Fruit fly (Drosophila melanogaster) whole organism, embryonic: Measurements from ENCODE around the gene Nxf3.

ENCODE experiments used
- B-H2 ChIP-seq: fragments of 200-800 bp; sonication (Bioruptor generic); optimal IDR thresholded peaks from 2 replicates; lab custom pipeline; 2018; ENCODE audit warnings: missing biosample characterization, mild to moderate bottlenecking, missing genetic modification characterization
- Bteb2 ChIP-seq: fragments of 200-800 bp; sonication (Bioruptor generic); optimal IDR thresholded peaks from 2 replicates; lab custom pipeline; 2016; ENCODE audit warnings: missing biosample characterization, missing genetic modification characterization
- CG10267 ChIP-seq: fragments of 200-800 bp; sonication (Bioruptor generic); optimal IDR thresholded peaks from 2 replicates; lab custom pipeline; 2018; ENCODE audit warnings: missing biosample characterization, mild to moderate bottlenecking, missing genetic modification characterization, moderate library complexity
- CG10565 ChIP-seq: fragments of 200-800 bp; sonication (Bioruptor generic); optimal IDR thresholded peaks from 3 replicates; lab custom pipeline; 2016; ENCODE audit warnings: missing biosample characterization, mild to moderate bottlenecking, missing genetic modification characterization
- CG10654 ChIP-seq: fragments of 200-800 bp; sonication (Bioruptor generic); optimal IDR thresholded peaks from 2 replicates; lab custom pipeline; 2016; ENCODE audit warnings: missing biosample characterization, missing genetic modification characterization
- CG10979 ChIP-seq: fragments of 200-800 bp; sonication (Bioruptor generic); optimal IDR thresholded peaks from 2 replicates; lab custom pipeline; 2018; ENCODE audit warnings: missing biosample characterization, mild to moderate bottlenecking, missing genetic modification characterization, moderate library complexity
- CG11456 ChIP-seq: fragments of 200-800 bp; sonication (Bioruptor generic); IDR thresholded peaks from 3 replicates; pipeline ENCODE4 v1.3.6; 2022; ENCODE audit warnings: missing biosample characterization, missing genetic modification characterization
- CG12236 ChIP-seq: fragments of 200-800 bp; sonication (Bioruptor generic); optimal IDR thresholded peaks from 2 replicates; lab custom pipeline; 2016; ENCODE audit warnings: missing biosample characterization, missing genetic modification characterization
- CG15514 ChIP-seq: fragments of 200-800 bp; sonication (Bioruptor generic); optimal IDR thresholded peaks from 3 replicates; lab custom pipeline; 2017; ENCODE audit warnings: missing biosample characterization, missing genetic modification characterization, mild to moderate bottlenecking, moderate library complexity, missing genetic modification reagents
- CG15601 ChIP-seq: fragments of 200-800 bp; sonication (Bioruptor generic); optimal IDR thresholded peaks from 3 replicates; lab custom pipeline; 2019; ENCODE audit warnings: missing biosample characterization, mild to moderate bottlenecking, missing genetic modification characterization, moderate library complexity
- CG1603 ChIP-seq: fragments of 200-800 bp; sonication (Bioruptor generic); optimal IDR thresholded peaks from 2 replicates; lab custom pipeline; 2019; ENCODE audit warnings: missing biosample characterization, mild to moderate bottlenecking, missing genetic modification characterization, moderate library complexity
- CG18262 ChIP-seq: fragments of 200-800 bp; optimal IDR thresholded peaks from 3 replicates; lab custom pipeline; 2019; ENCODE audit warnings: missing biosample characterization, mild to moderate bottlenecking, missing genetic modification characterization, moderate library complexity
- CG18764 ChIP-seq: fragments of 200-800 bp; sonication (Bioruptor generic); optimal IDR thresholded peaks from 3 replicates; lab custom pipeline; 2016; ENCODE audit warnings: missing biosample characterization, missing genetic modification characterization
- CG2120 ChIP-seq: fragments of 200-800 bp; sonication (Bioruptor generic); optimal IDR thresholded peaks from 3 replicates; lab custom pipeline; 2016; ENCODE audit warnings: missing biosample characterization, missing genetic modification characterization
- CG30403 ChIP-seq: fragments of 200-800 bp; sonication (Bioruptor generic); optimal IDR thresholded peaks from 3 replicates; lab custom pipeline; 2016; ENCODE audit warnings: missing biosample characterization, missing genetic modification characterization
- CG33557 ChIP-seq: fragments of 200-800 bp; sonication (Bioruptor generic); optimal IDR thresholded peaks from 2 replicates; lab custom pipeline; 2019; ENCODE audit warnings: missing biosample characterization, mild to moderate bottlenecking, missing genetic modification characterization, moderate library complexity
- CG4617 ChIP-seq: fragments of 200-800 bp; sonication (Bioruptor generic); optimal IDR thresholded peaks from 3 replicates; lab custom pipeline; 2016; ENCODE audit warnings: missing biosample characterization, missing genetic modification characterization, borderline replicate concordance
- CG7357 ChIP-seq: fragments of 200-800 bp; sonication (Bioruptor generic); IDR thresholded peaks from 3 replicates; pipeline ENCODE4 v1.3.6; 2022; ENCODE audit warnings: missing biosample characterization, missing genetic modification characterization
- CG7372 ChIP-seq: fragments of 200-800 bp; sonication (Bioruptor generic); IDR thresholded peaks from 2 replicates; pipeline ENCODE4 v1.3.6; 2022; ENCODE audit warnings: missing biosample characterization, missing genetic modification characterization
- CG7556 ChIP-seq: fragments of 200-800 bp; sonication (Bioruptor generic); optimal IDR thresholded peaks from 2 replicates; lab custom pipeline; 2017; ENCODE audit warnings: missing biosample characterization, mild to moderate bottlenecking, missing genetic modification characterization
- CG7987 ChIP-seq: fragments of 200-800 bp; sonication (Bioruptor generic); optimal IDR thresholded peaks from 2 replicates; lab custom pipeline; 2018; ENCODE audit warnings: missing biosample characterization, mild to moderate bottlenecking, missing genetic modification characterization, moderate library complexity
- CG8944 ChIP-seq: fragments of 200-800 bp; sonication (Bioruptor generic); optimal IDR thresholded peaks from 3 replicates; lab custom pipeline; 2016; ENCODE audit warnings: missing biosample characterization, missing genetic modification characterization
- CG9437 ChIP-seq: fragments of 200-800 bp; sonication (Bioruptor generic); optimal IDR thresholded peaks from 2 replicates; lab custom pipeline; 2018; ENCODE audit warnings: missing biosample characterization, mild to moderate bottlenecking, missing genetic modification characterization
- CoRest ChIP-seq: fragments of 200-800 bp; sonication (Bioruptor generic); optimal IDR thresholded peaks from 3 replicates; lab custom pipeline; 2018; ENCODE audit warnings: missing biosample characterization, mild to moderate bottlenecking, missing genetic modification characterization, moderate library complexity
- H2.0 ChIP-seq: fragments of 200-800 bp; sonication (Bioruptor generic); IDR thresholded peaks from 2 replicates; pipeline ENCODE4 v1.3.6; 2022; ENCODE audit warnings: missing biosample characterization, missing genetic modification characterization
- Hand ChIP-seq: fragments of 200-800 bp; sonication (Bioruptor generic); optimal IDR thresholded peaks from 2 replicates; lab custom pipeline; 2017; ENCODE audit warnings: mild to moderate bottlenecking, missing biosample characterization, missing genetic modification reagents, missing genetic modification characterization
- Hr3 ChIP-seq: fragments of 200-800 bp; sonication (Bioruptor generic); optimal IDR thresholded peaks from 3 replicates; lab custom pipeline; 2016; ENCODE audit warnings: missing biosample characterization, missing genetic modification characterization
- Max ChIP-seq: fragments of 200-800 bp; sonication (Bioruptor generic); optimal IDR thresholded peaks from 2 replicates; lab custom pipeline; 2016; ENCODE audit warnings: missing biosample characterization, mild to moderate bottlenecking, missing genetic modification characterization
- PHDP ChIP-seq: fragments of 200-800 bp; sonication (Bioruptor generic); optimal IDR thresholded peaks from 3 replicates; lab custom pipeline; 2018; ENCODE audit warnings: missing biosample characterization, mild to moderate bottlenecking, missing genetic modification characterization, moderate library complexity
- Ravus ChIP-seq: fragments of 200-800 bp; sonication (Bioruptor generic); IDR thresholded peaks from 2 replicates; pipeline ENCODE4 v1.3.6; 2022; ENCODE audit warnings: missing biosample characterization, missing genetic modification characterization
- Scr ChIP-seq: fragments of 200-800 bp; sonication (Bioruptor generic); IDR thresholded peaks from 2 replicates; pipeline ENCODE4 v1.3.6; 2022; ENCODE audit warnings: missing biosample characterization, missing genetic modification characterization; ENCODE audit not compliant: partially characterized antibody
- Usf ChIP-seq: fragments of 200-800 bp; sonication (Bioruptor generic); optimal IDR thresholded peaks from 2 replicates; lab custom pipeline; 2017; ENCODE audit warnings: missing genotype, missing biosample characterization, missing genetic modification characterization
- YL-1 ChIP-seq: fragments of 200-800 bp; sonication (Bioruptor generic); optimal IDR thresholded peaks from 3 replicates; lab custom pipeline; 2017; ENCODE audit warnings: missing biosample characterization, mild to moderate bottlenecking, missing genetic modification characterization
- ato ChIP-seq: fragments of 200-800 bp; sonication (Bioruptor generic); IDR thresholded peaks from 2 replicates; pipeline ENCODE4 v1.3.6; 2022; ENCODE audit warnings: missing biosample characterization, missing genetic modification characterization; ENCODE audit not compliant: partially characterized antibody
- cwo ChIP-seq: fragments of 200-800 bp; sonication (Bioruptor generic); optimal IDR thresholded peaks from 3 replicates; lab custom pipeline; 2017; ENCODE audit warnings: missing biosample characterization, missing genetic modification characterization, mild to moderate bottlenecking, moderate library complexity, missing genetic modification reagents
- fd102C ChIP-seq: fragments of 200-800 bp; sonication (Bioruptor generic); optimal IDR thresholded peaks from 2 replicates; lab custom pipeline; 2018; ENCODE audit warnings: missing biosample characterization, mild to moderate bottlenecking, missing genetic modification characterization, moderate library complexity
- fu2 ChIP-seq: fragments of 200-800 bp; sonication (Bioruptor generic); optimal IDR thresholded peaks from 2 replicates; lab custom pipeline; 2016; ENCODE audit warnings: missing biosample characterization, missing genetic modification characterization
- gem ChIP-seq: fragments of 200-800 bp; sonication (Bioruptor generic); optimal IDR thresholded peaks from 2 replicates; lab custom pipeline; 2019; ENCODE audit warnings: missing biosample characterization, mild to moderate bottlenecking, missing genetic modification characterization, moderate library complexity
- gsb ChIP-seq: fragments of 200-800 bp; sonication (Bioruptor generic); IDR thresholded peaks from 2 replicates; pipeline ENCODE4 v1.3.6; 2022; ENCODE audit warnings: missing biosample characterization, missing genetic modification characterization
- gt ChIP-seq: fragments of 200-800 bp; sonication (Bioruptor generic); IDR thresholded peaks from 2 replicates; pipeline ENCODE4 v1.3.6; 2022; ENCODE audit warnings: missing biosample characterization, missing genetic modification characterization
- nerfin-2 ChIP-seq: fragments of 200-800 bp; sonication (Bioruptor generic); IDR thresholded peaks from 2 replicates; pipeline ENCODE4 v1.3.6; 2022; ENCODE audit warnings: missing biosample characterization, missing genetic modification characterization; ENCODE audit not compliant: partially characterized antibody
- nom ChIP-seq: fragments of 200-800 bp; sonication (Bioruptor generic); optimal IDR thresholded peaks from 2 replicates; lab custom pipeline; 2017; ENCODE audit warnings: missing biosample characterization, missing genetic modification characterization, mild to moderate bottlenecking, moderate library complexity, missing genetic modification reagents
- pros ChIP-seq: fragments of 200-800 bp; sonication (Bioruptor generic); optimal IDR thresholded peaks from 3 replicates; lab custom pipeline; 2019; ENCODE audit warnings: missing biosample characterization, mild to moderate bottlenecking, missing genetic modification characterization, moderate library complexity
- repo ChIP-seq: fragments of 200-800 bp; sonication (Bioruptor generic); optimal IDR thresholded peaks from 2 replicates; lab custom pipeline; 2016; ENCODE audit warnings: missing biosample characterization, missing genetic modification characterization
- rib ChIP-seq: fragments of 200-800 bp; sonication (Bioruptor generic); IDR thresholded peaks from 2 replicates; pipeline ENCODE4 v1.3.6; 2022; ENCODE audit warnings: missing biosample characterization, missing genetic modification characterization
- sens-2 ChIP-seq: fragments of 200-800 bp; sonication (Bioruptor generic); IDR thresholded peaks from 2 replicates; pipeline ENCODE4 v1.3.6; 2022; ENCODE audit warnings: missing biosample characterization, missing genetic modification characterization
- sob ChIP-seq: fragments of 200-800 bp; sonication (Bioruptor generic); IDR thresholded peaks from 2 replicates; pipeline ENCODE4 v1.3.6; 2022; ENCODE audit warnings: missing biosample characterization, missing genetic modification characterization
- unpg ChIP-seq: fragments of 200-800 bp; sonication (Bioruptor generic); optimal IDR thresholded peaks from 3 replicates; lab custom pipeline; 2018; ENCODE audit warnings: missing biosample characterization, mild to moderate bottlenecking, missing genetic modification characterization, moderate library complexity
- zen2 ChIP-seq: fragments of 200-800 bp; sonication (Bioruptor generic); IDR thresholded peaks from 3 replicates; pipeline ENCODE4 v1.3.6; 2022; ENCODE audit warnings: missing biosample characterization, missing genetic modification characterization; ENCODE audit not compliant: partially characterized antibody

The Nxf3 gene

DNA sequence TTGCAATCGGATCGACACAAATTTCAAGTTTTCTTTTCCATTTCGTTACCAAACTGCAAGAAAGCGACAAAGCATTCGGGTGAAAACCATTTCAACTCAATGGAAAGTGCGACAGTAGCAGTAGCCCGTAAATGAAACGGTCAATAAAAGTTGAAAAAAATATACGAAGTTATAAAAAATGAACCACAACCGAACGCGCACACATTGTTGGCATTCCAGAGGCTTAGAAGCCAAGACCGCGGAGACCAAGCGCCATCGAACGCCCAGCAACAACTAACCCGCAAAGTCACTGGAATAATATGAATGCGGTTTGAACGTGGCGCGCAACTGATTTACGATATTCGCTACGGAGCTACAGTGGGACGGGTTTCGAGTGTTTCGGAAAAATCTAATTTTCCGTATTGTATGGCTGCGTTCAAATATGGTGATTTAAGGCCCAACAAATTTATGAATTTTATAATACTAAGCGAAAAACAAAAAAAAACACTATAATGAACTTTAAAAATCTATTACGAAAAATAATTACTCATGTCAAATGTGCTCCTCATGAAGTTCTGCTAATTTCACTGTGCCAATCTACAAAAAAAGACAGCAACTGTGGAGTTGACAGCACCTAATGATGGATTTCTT lies 42.9 kb upstream of the Nxf3 start (continued):
- TF ChIP-seq gt, result no peak
- no peak for TF ChIP-seq repo (GFP tag; lab: Kevin White, UChicago)
- peak; percentile 38 for TF ChIP-seq Max
- TF ChIP-seq CG9437 (GFP tag; lab: Kevin White, UChicago), result peak; percentile 62
- peak; percentile 51 for TF ChIP-seq PHDP
- no peak for TF ChIP-seq pros (GFP tag; lab: Kevin White, UChicago)
- TF ChIP-seq fd102C (GFP tag; lab: Kevin White, UChicago), result no peak
- peak; percentile 34 for TF ChIP-seq CoRest (tag; lab: Kevin White, UChicago)
- no peak for TF ChIP-seq Scr (GFP tag; lab: Robert Waterston, UW)
- TF ChIP-seq CG10267, result peak; percentile 19
- TF ChIP-seq CG1603 (tag; lab: Kevin White, UChicago), result no peak
- TF ChIP-seq cwo, result peak; percentile 34
- no peak for TF ChIP-seq fu2 (GFP tag; lab: Kevin White, UChicago)
- no peak for TF ChIP-seq nom
- no peak for TF ChIP-seq rib (GFP tag; lab: Robert Waterston, UW)
- TF ChIP-seq CG8944 (GFP tag; lab: Kevin White, UChicago), result no peak
- no peak for TF ChIP-seq nerfin-2
- TF ChIP-seq CG10654, result no peak
- TF ChIP-seq unpg (GFP tag; lab: Kevin White, UChicago), result peak; percentile 47
- peak; percentile 37 for TF ChIP-seq CG15514 (GFP tag; lab: Kevin White, UChicago)
- no peak for TF ChIP-seq CG33557 (GFP tag; lab: Kevin White, UChicago)
- no peak for TF ChIP-seq H2.0 (GFP tag; lab: Robert Waterston, UW)
- no peak for TF ChIP-seq sob
- TF ChIP-seq Hand (GFP tag; lab: Kevin White, UChicago), result no peak
- no peak for TF ChIP-seq Hr3 (GFP tag; lab: Kevin White, UChicago)
- TF ChIP-seq CG10979, result peak; percentile 41
- no peak for TF ChIP-seq CG11456
- TF ChIP-seq CG7357 (GFP tag; lab: Robert Waterston, UW), result no peak
- peak; percentile 8 for TF ChIP-seq Bteb2 (GFP tag; lab: Kevin White, UChicago)
- no peak for TF ChIP-seq YL-1 (GFP tag; lab: Kevin White, UChicago)
- TF ChIP-seq CG2120 (GFP tag; lab: Kevin White, UChicago), result peak; percentile 68
- no peak for TF ChIP-seq CG7372 (GFP tag; lab: Robert Waterston, UW)
- TF ChIP-seq CG7556 (GFP tag; lab: Kevin White, UChicago), result peak; percentile 41
- TF ChIP-seq CG12236 (GFP tag; lab: Kevin White, UChicago), result no peak
- no peak for TF ChIP-seq Ravus (GFP tag; lab: Robert Waterston, UW)
- peak; percentile 51; the same call in 1 of the 2 replicates for TF ChIP-seq gsb (GFP tag; lab: Robert Waterston, UW)
- TF ChIP-seq CG18764, result peak; percentile 34
- TF ChIP-seq zen2 (GFP tag; lab: Robert Waterston, UW), result no peak
- TF ChIP-seq CG10565, result no peak
- peak; percentile 23 for TF ChIP-seq CG4617 (GFP tag; lab: Kevin White, UChicago)
- TF ChIP-seq Usf (GFP tag; lab: Kevin White, UChicago), result no peak
- TF ChIP-seq CG7987 (GFP tag; lab: Kevin White, UChicago), result no peak
- TF ChIP-seq B-H2 (GFP tag; lab: Kevin White, UChicago), result no peak
- peak; percentile 56 for TF ChIP-seq CG30403
- TF ChIP-seq sens-2 (GFP tag; lab: Robert Waterston, UW), result no peak
- peak; percentile 66 for TF ChIP-seq gem (tag; lab: Kevin White, UChicago)
- TF ChIP-seq CG18262 (tag; lab: Kevin White, UChicago), result peak; percentile 61
- TF ChIP-seq CG15601 (tag; lab: Kevin White, UChicago), result no peak
- TF ChIP-seq ato (GFP tag; lab: Robert Waterston, UW), result no peak
